Worm (Caenorhabditis elegans) whole organism, young adult: Measurements from ENCODE around the gene gst-7.
"Not testable (repeated sequence)": the region's sequence is repeated elsewhere in the genome, so short reads cannot be mapped to it uniquely, and the experiment has no call there.

Experiments used
- B0035.1 ChIP-seq: sonication (generic microtip); optimal IDR thresholded peaks from 2 replicates; lab custom pipeline; 2016; ENCODE audit warnings: missing genetic modification characterization, mild to moderate bottlenecking, missing compliant biosample characterization, missing genotype, missing genetic modification reagents
- F39B2.1 ChIP-seq: fragments of 200-800 bp; sonication (Bioruptor generic); IDR thresholded peaks from 2 replicates; pipeline ENCODE4 v1.3.6; 2022; ENCODE audit warnings: missing genetic modification reagents, missing genetic modification characterization, missing compliant biosample characterization
- K11D2.4 ChIP-seq: fragments of 200-800 bp; sonication (Bioruptor generic); IDR thresholded peaks from 2 replicates; pipeline ENCODE4 v1.3.6; 2022; ENCODE audit warnings: missing genetic modification reagents, missing genetic modification characterization, missing compliant biosample characterization
- akir-1 ChIP-seq: fragments of 200-800 bp; sonication (Bioruptor generic); optimal IDR thresholded peaks from 2 replicates; lab custom pipeline; 2018; ENCODE audit warnings: mild to moderate bottlenecking, missing genetic modification characterization, moderate library complexity, missing compliant biosample characterization
- aptf-3 ChIP-seq: fragments of 200-800 bp; sonication (Bioruptor generic); IDR thresholded peaks from 2 replicates; pipeline ENCODE4 v1.3.6; 2022; ENCODE audit warnings: missing genetic modification characterization, missing compliant biosample characterization
- attf-5 ChIP-seq: fragments of 200-800 bp; sonication (Bioruptor generic); optimal IDR thresholded peaks from 2 replicates; lab custom pipeline; 2018; ENCODE audit warnings: mild to moderate bottlenecking, missing genetic modification characterization, missing compliant biosample characterization
- bed-1 ChIP-seq: fragments of 200-800 bp; sonication (Bioruptor generic); IDR thresholded peaks from 2 replicates; pipeline ENCODE4 v1.3.6; 2022; ENCODE audit warnings: missing genetic modification reagents, missing genetic modification characterization, missing compliant biosample characterization
- ceh-58 ChIP-seq: fragments of 200-800 bp; sonication (Bioruptor generic); IDR thresholded peaks from 2 replicates; pipeline ENCODE4 v1.3.6; 2022; ENCODE audit warnings: missing genetic modification characterization, missing compliant biosample characterization
- ceh-79 ChIP-seq: sonication (generic microtip); optimal IDR thresholded peaks from 2 replicates; lab custom pipeline; 2017; ENCODE audit warnings: mild to moderate bottlenecking, missing genetic modification characterization, missing compliant biosample characterization
- dox-1 ChIP-seq: fragments of 200-800 bp; sonication (Bioruptor generic); IDR thresholded peaks from 2 replicates; pipeline ENCODE4 v1.3.6; 2022; ENCODE audit warnings: missing genetic modification reagents, missing genetic modification characterization, missing compliant biosample characterization
- egl-44 ChIP-seq: fragments of 200-800 bp; sonication (Bioruptor generic); IDR thresholded peaks from 2 replicates; pipeline ENCODE4 v1.3.6; 2022; ENCODE audit warnings: missing genetic modification reagents, missing genetic modification characterization, missing compliant biosample characterization
- egrh-3 ChIP-seq: fragments of 200-800 bp; sonication (Bioruptor generic); IDR thresholded peaks from 2 replicates; pipeline ENCODE4 v1.3.6; 2022; ENCODE audit warnings: missing genetic modification reagents, missing genetic modification characterization, missing compliant biosample characterization
- fkh-3 ChIP-seq: sonication (generic microtip); optimal IDR thresholded peaks from 2 replicates; lab custom pipeline; 2016; ENCODE audit warnings: mild to moderate bottlenecking, missing genetic modification characterization, missing compliant biosample characterization
- gei-17 ChIP-seq: fragments of 200-800 bp; sonication (Bioruptor generic); optimal IDR thresholded peaks from 2 replicates; lab custom pipeline; 2018; ENCODE audit warnings: mild to moderate bottlenecking, missing genetic modification characterization, missing compliant biosample characterization
- hlh-26 ChIP-seq: fragments of 200-800 bp; sonication (Bioruptor generic); conservative IDR thresholded peaks from 2 replicates; pipeline ENCODE4 v1.3.6; 2022; ENCODE audit warnings: missing genetic modification reagents, missing genetic modification characterization, missing compliant biosample characterization
- hrde-1 ChIP-seq: sonication (generic microtip); optimal IDR thresholded peaks from 2 replicates; lab custom pipeline; 2016; ENCODE audit warnings: missing genetic modification characterization, mild to moderate bottlenecking, missing compliant biosample characterization, moderate library complexity, missing genotype, missing genetic modification reagents, borderline replicate concordance
- lag-1 ChIP-seq: fragments of 200-800 bp; sonication (Bioruptor generic); IDR thresholded peaks from 2 replicates; pipeline ENCODE4 v1.3.6; 2022; ENCODE audit warnings: missing genetic modification reagents, missing genetic modification characterization, missing compliant biosample characterization
- lin-26 ChIP-seq: fragments of 200-800 bp; sonication (Bioruptor generic); IDR thresholded peaks from 2 replicates; pipeline ENCODE4 v1.3.6; 2022; ENCODE audit warnings: missing genetic modification reagents, missing genetic modification characterization, missing compliant biosample characterization
- lin-40 ChIP-seq: sonication (generic microtip); optimal IDR thresholded peaks from 2 replicates; lab custom pipeline; 2016; ENCODE audit warnings: missing genetic modification characterization, mild to moderate bottlenecking, missing compliant biosample characterization, missing genotype, missing genetic modification reagents
- madf-10 ChIP-seq: sonication (generic microtip); optimal IDR thresholded peaks from 2 replicates; lab custom pipeline; 2016; ENCODE audit warnings: mild to moderate bottlenecking, missing genetic modification characterization, missing compliant biosample characterization
- madf-8 ChIP-seq: fragments of 200-800 bp; sonication (Bioruptor generic); conservative IDR thresholded peaks from 2 replicates; pipeline ENCODE4 v1.3.6; 2022; ENCODE audit warnings: missing genetic modification reagents, missing genetic modification characterization, missing compliant biosample characterization
- mes-4 ChIP-seq: sonication (generic microtip); optimal IDR thresholded peaks from 2 replicates; lab custom pipeline; 2016; ENCODE audit warnings: missing genotype, missing genetic modification characterization, missing compliant biosample characterization
- nhr-90 ChIP-seq: sonication (generic microtip); optimal IDR thresholded peaks from 2 replicates; lab custom pipeline; 2016; ENCODE audit warnings: missing genotype, mild to moderate bottlenecking, missing genetic modification characterization, missing compliant biosample characterization
- pbrm-1 ChIP-seq: fragments of 200-800 bp; sonication (Bioruptor generic); IDR thresholded peaks from 2 replicates; pipeline ENCODE4 v1.3.6; 2022; ENCODE audit warnings: missing genetic modification reagents, missing genetic modification characterization, missing compliant biosample characterization
- repo-1 ChIP-seq: sonication (generic microtip); optimal IDR thresholded peaks from 2 replicates; lab custom pipeline; 2017; ENCODE audit warnings: mild to moderate bottlenecking, missing genetic modification characterization, missing compliant biosample characterization
- rpc-1 ChIP-seq, 2 experiments: fragments of 150-350 bp in 1 of 2; sonication (generic microtip) in 1 of 2; optimal IDR thresholded peaks; 2 replicates each; lab custom pipeline; 2014 to 2018; ENCODE audit warnings: missing biosample characterization in 1 of 2, missing genetic modification characterization in 1 of 2, missing genetic modification reagents in 1 of 2, missing genotype in 1 of 2
- xnd-1 ChIP-seq: sonication (generic microtip); optimal IDR thresholded peaks from 2 replicates; lab custom pipeline; 2016; ENCODE audit warnings: missing genotype, missing genetic modification reagents, missing genetic modification characterization, missing compliant biosample characterization
- zfh-2 ChIP-seq: fragments of 200-800 bp; sonication (Bioruptor generic); conservative IDR thresholded peaks from 2 replicates; pipeline ENCODE4 v1.3.6; 2022; ENCODE audit warnings: missing genetic modification reagents, missing genetic modification characterization, missing compliant biosample characterization
- zim-3 ChIP-seq: sonication (generic microtip); optimal IDR thresholded peaks from 2 replicates; lab custom pipeline; 2017; ENCODE audit warnings: mild to moderate bottlenecking, missing genetic modification characterization, moderate library complexity, missing compliant biosample characterization
- ztf-26 ChIP-seq: sonication (generic microtip); optimal IDR thresholded peaks from 2 replicates; lab custom pipeline; 2017; ENCODE audit warnings: missing genetic modification characterization, missing compliant biosample characterization

gst-7 gene

ce11 chrII:4860260-4860659 lies 21.6 kb upstream of the gst-7 start, which contains the start of the genes nspd-5 and F11G11.4:
TSS of gene nspd-5 (minus strand) at chrII:4860360.
TSS of gene F11G11.4 (plus strand) at chrII:4860594.
- TF ChIP-seq egrh-3 (GFP tag; lab: Robert Waterston, UW); fkh-3 (tag; lab: Kevin White, UChicago); repo-1 (tag; lab: Kevin White, UChicago): not testable (repeated sequence)

- TF ChIP-seq madf-8 (GFP tag; lab: Robert Waterston, UW), result no peak
- TF ChIP-seq dox-1, result no peak
- no peak for TF ChIP-seq pbrm-1 (GFP tag; lab: Robert Waterston, UW)
- no peak for TF ChIP-seq akir-1 (GFP tag; lab: Kevin White, UChicago)
- TF ChIP-seq F39B2.1 (GFP tag; lab: Robert Waterston, UW), result no peak
- TF ChIP-seq zim-3 (tag; lab: Kevin White, UChicago), result no peak
- TF ChIP-seq attf-5 (GFP tag; lab: Kevin White, UChicago), result no peak
- no peak for TF ChIP-seq B0035.1
- no peak for TF ChIP-seq aptf-3 (GFP tag; lab: Robert Waterston, UW)
- no peak for TF ChIP-seq mes-4 (tag; lab: Kevin White, UChicago)
Observed at ce11 chrII:4863357-4863756, 18.5 kb upstream of the gst-7 start, which contains the start of the genes mpst-4 and F11G11.14. TSS of gene mpst-4 (minus strand) at chrII:4863457. TSS of gene F11G11.14 (plus strand) at chrII:4863681.

ce11 chrII:4866045-4866444 lies 15.8 kb upstream of the gst-7 start:
- TF ChIP-seq gei-17 (GFP tag; lab: Kevin White, UChicago), result no peak

- TF ChIP-seq egl-44 (GFP tag; lab: Robert Waterston, UW) (0 out of 2 replicates have a peak, but pooled peaks have one; percentile 7), ceh-58 (GFP tag; lab: Robert Waterston, UW) (0 out of 2 replicates have a peak, but pooled peaks have one; percentile 11), zfh-2 (GFP tag; lab: Robert Waterston, UW) (peak; percentile 77), egrh-3 (GFP tag; lab: Robert Waterston, UW) (peak; percentile 91), dox-1 (0 out of 2 replicates have a peak, but pooled peaks have one; percentile 33)
Observed at ce11 chrII:4866819-4867218, 15.0 kb upstream of the gst-7 start.

ce11 chrII:4867476-4867875 lies 14.4 kb upstream of the gst-7 start, which contains the start of gene col-17:
TSS of gene col-17 (minus strand) at chrII:4867576.
- no peak for TF ChIP-seq gei-17 (GFP tag; lab: Kevin White, UChicago)
- TF ChIP-seq lin-40 (tag; lab: Kevin White, UChicago), result no peak
- no peak for TF ChIP-seq ceh-79 (tag; lab: Kevin White, UChicago)
- no peak for TF ChIP-seq rpc-1 (optimal IDR thresholded peaks at IDR 0.05; lab: Kevin White, UChicago)
- no peak for TF ChIP-seq rpc-1 (tag; optimal IDR thresholded peaks at IDR 0.05; lab: Kevin White, UChicago)
- TF ChIP-seq xnd-1 (tag; lab: Kevin White, UChicago), result no peak

ce11 chrII:4869793-4870343 lies 12.0 kb upstream of the gst-7 start:
- TF ChIP-seq bed-1 (GFP tag; lab: Robert Waterston, UW) (no peak), hrde-1 (tag; lab: Kevin White, UChicago) (no peak), lag-1 (no peak), hlh-26 (GFP tag; lab: Robert Waterston, UW) (0 out of 2 replicates have a peak, but pooled peaks have one; percentile 11), ztf-26 (tag; lab: Kevin White, UChicago) (peak; percentile 1), nhr-90 (tag; lab: Kevin White, UChicago) (no peak), egrh-3 (GFP tag; lab: Robert Waterston, UW) (peak; percentile 89), lin-26 (GFP tag; lab: Robert Waterston, UW) (0 out of 2 replicates have a peak, but pooled peaks have one; percentile 32), K11D2.4 (GFP tag; lab: Robert Waterston, UW) (0 out of 2 replicates have a peak, but pooled peaks have one; percentile 46), madf-10 (tag; lab: Kevin White, UChicago) (no peak), zfh-2 (GFP tag; lab: Robert Waterston, UW) (peak; percentile 93)
